Fruit fly (Drosophila melanogaster): ENCODE measurements around the gene Ugt301D1.

DNA sequence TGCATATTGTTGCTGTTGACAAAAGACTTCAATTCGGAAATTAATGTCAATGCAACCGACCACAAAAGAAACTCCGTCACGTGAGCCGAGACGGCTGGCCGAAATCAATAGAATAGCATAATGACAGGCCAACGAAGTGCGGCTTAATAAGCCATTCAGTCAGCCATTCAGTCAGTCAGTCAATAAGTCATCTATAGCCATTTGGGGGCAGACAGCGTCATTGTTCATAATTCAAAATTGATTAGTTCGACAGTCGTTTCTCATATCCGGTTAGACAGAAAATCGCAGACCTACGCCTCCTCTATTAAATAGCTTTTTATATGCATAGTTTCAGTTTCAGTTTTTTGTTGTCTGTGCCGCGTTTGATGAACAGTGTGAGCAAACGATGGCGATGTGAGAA, 16.6 kb downstream of the Ugt301D1 start:
- TF ChIP-seq pan (optimal IDR thresholded peaks at IDR 0.05) (no peak), psq (optimal IDR thresholded peaks at IDR 0.05) (no peak), usp (GFP tag; optimal IDR thresholded peaks at IDR 0.05) (no peak), CG8478 (optimal IDR thresholded peaks at IDR 0.05) (no peak)

Measured in whole organism.